Fruit fly (Drosophila melanogaster) whole organism, embryonic: Measurements from ENCODE around the gene Mrgn1.

Source experiments
- Aef1 ChIP-seq: fragments of 200-800 bp; sonication (Bioruptor generic); IDR thresholded peaks from 3 replicates; pipeline ENCODE4 v1.3.6; 2022; ENCODE audit warnings: missing biosample characterization, missing genetic modification characterization
- BtbVII ChIP-seq: fragments of 200-800 bp; sonication (Bioruptor generic); optimal IDR thresholded peaks from 3 replicates; lab custom pipeline; 2017; ENCODE audit warnings: missing biosample characterization, mild to moderate bottlenecking, missing genetic modification characterization
- Bteb2 ChIP-seq: fragments of 200-800 bp; sonication (Bioruptor generic); optimal IDR thresholded peaks from 2 replicates; lab custom pipeline; 2016; ENCODE audit warnings: missing biosample characterization, missing genetic modification characterization
- CG10366 ChIP-seq: fragments of 200-800 bp; sonication (Bioruptor generic); IDR thresholded peaks from 2 replicates; pipeline ENCODE4 v1.3.6; 2022; ENCODE audit warnings: missing biosample characterization, missing genetic modification characterization
- CG13296 ChIP-seq: fragments of 200-800 bp; sonication (Bioruptor generic); optimal IDR thresholded peaks from 3 replicates; lab custom pipeline; 2018; ENCODE audit warnings: missing biosample characterization, mild to moderate bottlenecking, missing genetic modification characterization
- CG17186 ChIP-seq: fragments of 200-800 bp; sonication (Bioruptor generic); optimal IDR thresholded peaks from 3 replicates; lab custom pipeline; 2017; ENCODE audit warnings: missing biosample characterization, missing genetic modification reagents, missing genetic modification characterization
- CG17359 ChIP-seq: fragments of 200-800 bp; sonication (Bioruptor generic); optimal IDR thresholded peaks from 3 replicates; lab custom pipeline; 2018; ENCODE audit warnings: missing biosample characterization, mild to moderate bottlenecking, missing genetic modification characterization, moderate library complexity
- CG17612 ChIP-seq: fragments of 200-800 bp; sonication (Bioruptor generic); IDR thresholded peaks from 2 replicates; pipeline ENCODE4 v1.3.6; 2022; ENCODE audit warnings: missing biosample characterization, missing genetic modification characterization
- CG1792 ChIP-seq: fragments of 200-800 bp; sonication (Bioruptor generic); optimal IDR thresholded peaks from 2 replicates; lab custom pipeline; 2016; ENCODE audit warnings: missing biosample characterization, missing genetic modification characterization
- CG18262 ChIP-seq: fragments of 200-800 bp; optimal IDR thresholded peaks from 3 replicates; lab custom pipeline; 2019; ENCODE audit warnings: missing biosample characterization, mild to moderate bottlenecking, missing genetic modification characterization, moderate library complexity
- CG31441 ChIP-seq: fragments of 200-800 bp; sonication (Bioruptor generic); IDR thresholded peaks from 2 replicates; pipeline ENCODE4 v1.3.6; 2022; ENCODE audit warnings: missing biosample characterization, missing genetic modification characterization
- CG5953 ChIP-seq: fragments of 200-800 bp; sonication (Bioruptor generic); IDR thresholded peaks from 2 replicates; pipeline ENCODE4 v1.3.6; 2022; ENCODE audit warnings: missing biosample characterization, missing genetic modification characterization
- CG6654 ChIP-seq: fragments of 200-800 bp; sonication (Bioruptor generic); optimal IDR thresholded peaks from 2 replicates; lab custom pipeline; 2017; ENCODE audit warnings: missing biosample characterization, mild to moderate bottlenecking, missing genetic modification characterization
- CG7786 ChIP-seq: fragments of 200-800 bp; sonication (Bioruptor generic); optimal IDR thresholded peaks from 2 replicates; lab custom pipeline; 2016; ENCODE audit warnings: missing biosample characterization, missing genetic modification characterization
- CG7839 ChIP-seq: fragments of 200-800 bp; sonication (Bioruptor generic); optimal IDR thresholded peaks from 3 replicates; lab custom pipeline; 2018; ENCODE audit warnings: missing biosample characterization, mild to moderate bottlenecking, missing genetic modification characterization, moderate library complexity
- CG7987 ChIP-seq: fragments of 200-800 bp; sonication (Bioruptor generic); optimal IDR thresholded peaks from 2 replicates; lab custom pipeline; 2018; ENCODE audit warnings: missing biosample characterization, mild to moderate bottlenecking, missing genetic modification characterization, moderate library complexity
- CG8765 ChIP-seq: fragments of 200-800 bp; sonication (Bioruptor generic); IDR thresholded peaks from 2 replicates; pipeline ENCODE4 v1.3.6; 2022; ENCODE audit warnings: missing biosample characterization, missing genetic modification characterization
- Camta ChIP-seq: fragments of 200-800 bp; sonication (Bioruptor generic); optimal IDR thresholded peaks from 2 replicates; lab custom pipeline; 2016; ENCODE audit warnings: missing biosample characterization, missing genetic modification characterization
- CrebB ChIP-seq: fragments of 200-800 bp; sonication (Bioruptor generic); optimal IDR thresholded peaks from 3 replicates; lab custom pipeline; 2018; ENCODE audit warnings: missing biosample characterization, mild to moderate bottlenecking, missing genetic modification characterization
- D ChIP-seq, 2 experiments: fragments of 200-800 bp in 1 of 2; fragments of >200 bp in 1 of 2; sonication (Bioruptor generic) in 1 of 2; optimal IDR thresholded peaks; 2 replicates in 1 of 2; 3 replicates in 1 of 2; lab custom pipeline; 2017; ENCODE audit warnings: mild to moderate bottlenecking in 1 of 2, missing biosample characterization in 1 of 2, missing genetic modification characterization in 1 of 2, missing genetic modification reagents in 1 of 2
- GATAe ChIP-seq: fragments of 200-800 bp; sonication (Bioruptor generic); conservative IDR thresholded peaks from 2 replicates; pipeline ENCODE4 v1.3.6; 2022; ENCODE audit warnings: missing biosample characterization, missing genetic modification characterization
- Gug ChIP-seq: fragments of 200-800 bp; sonication (Bioruptor generic); IDR thresholded peaks from 4 replicates; pipeline ENCODE4 v1.3.6; 2022; ENCODE audit warnings: missing biosample characterization, missing genetic modification characterization
- HLH3B ChIP-seq: fragments of 200-800 bp; sonication (Bioruptor generic); IDR thresholded peaks from 2 replicates; pipeline ENCODE4 v1.3.6; 2022; ENCODE audit warnings: missing biosample characterization, missing genetic modification characterization
- HmgZ ChIP-seq: fragments of 200-800 bp; sonication (Bioruptor generic); optimal IDR thresholded peaks from 2 replicates; lab custom pipeline; 2018; ENCODE audit warnings: missing biosample characterization, mild to moderate bottlenecking, missing genetic modification characterization
- Hmr ChIP-seq: fragments of 200-800 bp; sonication (Bioruptor generic); optimal IDR thresholded peaks from 3 replicates; lab custom pipeline; 2017; ENCODE audit warnings: mild to moderate bottlenecking, missing biosample characterization, missing genetic modification reagents, missing genetic modification characterization
- MESR4 ChIP-seq: fragments of 200-800 bp; sonication (Bioruptor generic); optimal IDR thresholded peaks from 2 replicates; lab custom pipeline; 2018; ENCODE audit warnings: missing biosample characterization, mild to moderate bottlenecking, missing genetic modification characterization, moderate library complexity
- Meics ChIP-seq: fragments of 200-800 bp; sonication (Bioruptor generic); optimal IDR thresholded peaks from 2 replicates; lab custom pipeline; 2017; ENCODE audit warnings: missing biosample characterization, mild to moderate bottlenecking, missing genetic modification characterization
- Neu2 ChIP-seq: fragments of 200-800 bp; sonication (Bioruptor generic); optimal IDR thresholded peaks from 3 replicates; lab custom pipeline; 2016; ENCODE audit warnings: missing biosample characterization, missing genetic modification characterization, borderline replicate concordance
- Opbp ChIP-seq: fragments of 200-800 bp; sonication (Bioruptor generic); IDR thresholded peaks from 3 replicates; pipeline ENCODE4 v1.3.6; 2022; ENCODE audit warnings: missing biosample characterization, missing genetic modification characterization; ENCODE audit not compliant: partially characterized antibody
- Pdp1 ChIP-seq, 2 experiments: fragments of 200-800 bp; sonication (Bioruptor generic); optimal IDR thresholded peaks; 3 replicates each; lab custom pipeline; 2016; ENCODE audit warnings: missing biosample characterization in 2 of 2, missing genetic modification characterization in 2 of 2, mild to moderate bottlenecking in 1 of 2, moderate library complexity in 1 of 2
- Side ChIP-seq: fragments of 200-800 bp; sonication (Bioruptor generic); optimal IDR thresholded peaks from 2 replicates; lab custom pipeline; 2016; ENCODE audit warnings: missing biosample characterization, missing genetic modification characterization
- TFAM ChIP-seq: fragments of 200-800 bp; sonication (Bioruptor generic); optimal IDR thresholded peaks from 2 replicates; lab custom pipeline; 2017; ENCODE audit warnings: missing biosample characterization, missing genetic modification characterization, inconsistent platforms
- Usf ChIP-seq: fragments of 200-800 bp; sonication (Bioruptor generic); optimal IDR thresholded peaks from 2 replicates; lab custom pipeline; 2017; ENCODE audit warnings: missing genotype, missing biosample characterization, missing genetic modification characterization
- Xbp1 ChIP-seq: fragments of 200-800 bp; sonication (Bioruptor generic); optimal IDR thresholded peaks from 3 replicates; lab custom pipeline; 2016; ENCODE audit warnings: missing biosample characterization, mild to moderate bottlenecking, missing genetic modification characterization
- ac ChIP-seq: fragments of 200-800 bp; sonication (Bioruptor generic); optimal IDR thresholded peaks from 3 replicates; lab custom pipeline; 2017; ENCODE audit warnings: missing biosample characterization, mild to moderate bottlenecking, missing genetic modification characterization
- bsh ChIP-seq, 2 experiments: fragments of 200-800 bp; sonication (Bioruptor generic); optimal IDR thresholded peaks; 2 replicates each; lab custom pipeline; 2017 to 2018; ENCODE audit warnings: mild to moderate bottlenecking in 2 of 2, missing biosample characterization in 2 of 2, missing genetic modification characterization in 2 of 2, moderate library complexity in 1 of 2
- disco-r ChIP-seq: fragments of 200-800 bp; sonication (Bioruptor generic); optimal IDR thresholded peaks from 2 replicates; lab custom pipeline; 2016; ENCODE audit warnings: missing biosample characterization, missing genetic modification characterization
- dysf ChIP-seq: fragments of 200-800 bp; sonication (Bioruptor generic); IDR thresholded peaks from 3 replicates; pipeline ENCODE4 v1.3.6; 2022; ENCODE audit warnings: missing biosample characterization, missing genetic modification characterization
- fd3F ChIP-seq: fragments of 200-800 bp; sonication (Bioruptor generic); optimal IDR thresholded peaks from 2 replicates; lab custom pipeline; 2018; ENCODE audit warnings: missing biosample characterization, mild to moderate bottlenecking, missing genetic modification characterization, moderate library complexity
- gem ChIP-seq: fragments of 200-800 bp; sonication (Bioruptor generic); optimal IDR thresholded peaks from 2 replicates; lab custom pipeline; 2019; ENCODE audit warnings: missing biosample characterization, mild to moderate bottlenecking, missing genetic modification characterization, moderate library complexity
- gfzf ChIP-seq: fragments of 200-800 bp; sonication (Bioruptor generic); optimal IDR thresholded peaks from 2 replicates; lab custom pipeline; 2016; ENCODE audit warnings: missing biosample characterization, mild to moderate bottlenecking, missing genetic modification characterization, moderate library complexity
- mam ChIP-seq: fragments of 200-800 bp; sonication (Bioruptor generic); optimal IDR thresholded peaks from 3 replicates; lab custom pipeline; 2016; ENCODE audit warnings: missing biosample characterization, missing genetic modification characterization
- nerfin-2 ChIP-seq: fragments of 200-800 bp; sonication (Bioruptor generic); IDR thresholded peaks from 2 replicates; pipeline ENCODE4 v1.3.6; 2022; ENCODE audit warnings: missing biosample characterization, missing genetic modification characterization; ENCODE audit not compliant: partially characterized antibody
- pros ChIP-seq: fragments of 200-800 bp; sonication (Bioruptor generic); optimal IDR thresholded peaks from 3 replicates; lab custom pipeline; 2019; ENCODE audit warnings: missing biosample characterization, mild to moderate bottlenecking, missing genetic modification characterization, moderate library complexity
- sr ChIP-seq: fragments of 200-800 bp; sonication (Bioruptor generic); IDR thresholded peaks from 3 replicates; pipeline ENCODE4 v1.3.6; 2022; ENCODE audit warnings: missing biosample characterization, missing genetic modification characterization
- sug ChIP-seq: fragments of 200-800 bp; optimal IDR thresholded peaks from 2 replicates; lab custom pipeline; 2019; ENCODE audit warnings: missing biosample characterization, mild to moderate bottlenecking, missing genetic modification characterization, moderate library complexity
- tgo ChIP-seq: fragments of 200-800 bp; sonication (Bioruptor generic); IDR thresholded peaks from 3 replicates; pipeline ENCODE4 v1.3.6; 2022; ENCODE audit warnings: missing biosample characterization, missing genetic modification characterization
- tin ChIP-seq: fragments of 200-800 bp; sonication (Bioruptor generic); optimal IDR thresholded peaks from 3 replicates; lab custom pipeline; 2016; ENCODE audit warnings: missing biosample characterization, missing genetic modification characterization
- trem ChIP-seq: fragments of 200-800 bp; optimal IDR thresholded peaks from 3 replicates; lab custom pipeline; 2019; ENCODE audit warnings: missing biosample characterization, mild to moderate bottlenecking, missing genetic modification characterization, moderate library complexity

Gene Mrgn1

dm6 chrX:13756776-13757312, 35.1 kb upstream of the Mrgn1 start, which contains the start of the genes CG32625 and Rtc1 (continued):
- TF ChIP-seq CG8765 (GFP tag; lab: Robert Waterston, UW) (no peak), dysf (GFP tag; lab: Robert Waterston, UW) (peak; percentile 51), Bteb2 (no peak), Side (GFP tag; lab: Kevin White, UChicago) (no peak), sr (GFP tag; lab: Robert Waterston, UW) (no peak), CG10366 (GFP tag; lab: Robert Waterston, UW) (peak; percentile 33; the same call in 1 of the 2 replicates), CG6654 (GFP tag; lab: Kevin White, UChicago) (no peak), Opbp (GFP tag; lab: Robert Waterston, UW) (peak; percentile 51; the same call in 2 of the 3 replicates), HmgZ (peak; percentile 38), D (optimal IDR thresholded peaks at IDR 0.05; lab: Kevin White, UChicago) (no peak), D (GFP tag; optimal IDR thresholded peaks at IDR 0.05; lab: Kevin White, UChicago) (no peak), CG17612 (GFP tag; lab: Robert Waterston, UW) (no peak), CG31441 (peak; percentile 39; the same call in 1 of the 2 replicates), tin (GFP tag; lab: Kevin White, UChicago) (peak; percentile 52), Pdp1 (GFP tag; optimal IDR thresholded peaks at IDR 0.05; lab: Kevin White, UChicago) (peak in 1 of 2 experiments; percentile 4), ac (GFP tag; lab: Kevin White, UChicago) (no peak), CG7839 (tag; lab: Kevin White, UChicago) (peak; percentile 41), Camta (GFP tag; lab: Kevin White, UChicago) (no peak), CrebB (tag; lab: Kevin White, UChicago) (peak; percentile 16), fd3F (GFP tag; lab: Kevin White, UChicago) (peak; percentile 14), CG7987 (no peak), pros (GFP tag; lab: Kevin White, UChicago) (no peak), gfzf (GFP tag; lab: Kevin White, UChicago) (peak; percentile 50), CG7786 (no peak), bsh (GFP tag; optimal IDR thresholded peaks at IDR 0.05; lab: Kevin White, UChicago) (peak in 1 of 2 experiments; percentile 49), BtbVII (GFP tag; lab: Kevin White, UChicago) (peak; percentile 11), HLH3B (GFP tag; lab: Robert Waterston, UW) (peak; percentile 27; the same call in 1 of the 2 replicates), Meics (GFP tag; lab: Kevin White, UChicago) (peak; percentile 49), CG5953 (no peak), mam (no peak), Gug (no peak), CG17186 (GFP tag; lab: Kevin White, UChicago) (no peak), nerfin-2 (GFP tag; lab: Robert Waterston, UW) (peak; percentile 52; the same call in 1 of the 2 replicates), Neu2 (GFP tag; lab: Kevin White, UChicago) (no peak), Hmr (GFP tag; lab: Kevin White, UChicago) (peak; percentile 64), sug (tag; lab: Kevin White, UChicago) (peak; percentile 59), trem (peak; percentile 97), disco-r (no peak), Aef1 (peak; percentile 42; the same call in 1 of the 3 replicates), CG1792 (GFP tag; lab: Kevin White, UChicago) (no peak), TFAM (GFP tag; lab: Kevin White, UChicago) (no peak), GATAe (GFP tag; lab: Robert Waterston, UW) (no peak), Usf (GFP tag; lab: Kevin White, UChicago) (no peak), CG13296 (GFP tag; lab: Kevin White, UChicago) (peak; percentile 37), tgo (peak; percentile 37; the same call in 1 of the 3 replicates), Xbp1 (GFP tag; lab: Kevin White, UChicago) (peak; percentile 43), gem (tag; lab: Kevin White, UChicago) (peak; percentile 74), CG18262 (tag; lab: Kevin White, UChicago) (peak; percentile 45), CG17359 (peak; percentile 51), MESR4 (peak; percentile 29)
